Worm (Caenorhabditis elegans): ENCODE data around the gene Y43F8A.2.

- TF ChIP-seq ceh-2 (tag; optimal IDR thresholded peaks at IDR 0.05) (no peak), ceh-48 (tag; optimal IDR thresholded peaks at IDR 0.05) (no peak), unc-86 (tag; optimal IDR thresholded peaks at IDR 0.05) (no peak), fkh-6 (tag; optimal IDR thresholded peaks at IDR 0.05) (no peak), pha-4 (tag; optimal IDR thresholded peaks at IDR 0.05) (no peak), nfya-1 (tag; optimal IDR thresholded peaks at IDR 0.05) (no peak), F13H6.1 (tag; optimal IDR thresholded peaks at IDR 0.05) (no peak), hlh-6 (tag; optimal IDR thresholded peaks at IDR 0.05) (no peak), tbx-2 (tag; optimal IDR thresholded peaks at IDR 0.05) (no peak)
Measured at ce11 chrV:19355219-19355618, 16.1 kb upstream of the Y43F8A.2 start.

Measured in whole organism, late embryonic.